Fruit fly (Drosophila melanogaster) whole organism, embryonic: ENCODE measurements around the gene Blm.

Experiments
- Bteb2 ChIP-seq: fragments of 200-800 bp; sonication (Bioruptor generic); optimal IDR thresholded peaks from 2 replicates; lab custom pipeline; 2016; ENCODE audit warnings: missing biosample characterization, missing genetic modification characterization
- CG10209 ChIP-seq: fragments of 200-800 bp; sonication (Bioruptor generic); optimal IDR thresholded peaks from 3 replicates; lab custom pipeline; 2017; ENCODE audit warnings: missing biosample characterization, mild to moderate bottlenecking, missing genetic modification characterization, missing genetic modification reagents
- CG11093 ChIP-seq: fragments of 200-800 bp; sonication (Bioruptor generic); IDR thresholded peaks from 3 replicates; pipeline ENCODE4 v1.3.6; 2022; ENCODE audit warnings: missing biosample characterization, missing genetic modification characterization
- CG11696 ChIP-seq: fragments of 200-800 bp; sonication (Bioruptor generic); IDR thresholded peaks from 2 replicates; pipeline ENCODE4 v1.3.6; 2022; ENCODE audit warnings: missing biosample characterization, missing genetic modification characterization
- CG12071 ChIP-seq: fragments of 200-800 bp; sonication (Bioruptor generic); optimal IDR thresholded peaks from 3 replicates; lab custom pipeline; 2018; ENCODE audit warnings: missing biosample characterization, mild to moderate bottlenecking, missing genetic modification characterization
- CG13424 ChIP-seq: fragments of 200-800 bp; sonication (Bioruptor generic); optimal IDR thresholded peaks from 2 replicates; lab custom pipeline; 2019; ENCODE audit warnings: missing biosample characterization, mild to moderate bottlenecking, missing genetic modification characterization, moderate library complexity
- CG15073 ChIP-seq: fragments of 200-800 bp; sonication (Bioruptor generic); optimal IDR thresholded peaks from 2 replicates; lab custom pipeline; 2016; ENCODE audit warnings: missing biosample characterization, missing genetic modification characterization
- CG1529 ChIP-seq: fragments of 200-800 bp; sonication (Bioruptor generic); optimal IDR thresholded peaks from 3 replicates; lab custom pipeline; 2018; ENCODE audit warnings: missing biosample characterization, missing genetic modification characterization
- CG15479 ChIP-seq: fragments of 200-800 bp; sonication (Bioruptor generic); optimal IDR thresholded peaks from 3 replicates; lab custom pipeline; 2019; ENCODE audit warnings: missing biosample characterization, mild to moderate bottlenecking, missing genetic modification characterization, moderate library complexity
- CG1603 ChIP-seq: fragments of 200-800 bp; sonication (Bioruptor generic); optimal IDR thresholded peaks from 2 replicates; lab custom pipeline; 2019; ENCODE audit warnings: missing biosample characterization, mild to moderate bottlenecking, missing genetic modification characterization, moderate library complexity
- CG16863 ChIP-seq: fragments of 200-800 bp; sonication (Bioruptor generic); optimal IDR thresholded peaks from 3 replicates; lab custom pipeline; 2016; ENCODE audit warnings: missing biosample characterization, missing genetic modification characterization
- CG17829 ChIP-seq: fragments of 200-800 bp; optimal IDR thresholded peaks from 2 replicates; lab custom pipeline; 2019; ENCODE audit warnings: missing biosample characterization, mild to moderate bottlenecking, missing genetic modification characterization, moderate library complexity
- CG18011 ChIP-seq: fragments of 200-800 bp; sonication (Bioruptor generic); optimal IDR thresholded peaks from 2 replicates; lab custom pipeline; 2017; ENCODE audit warnings: missing biosample characterization, missing genetic modification characterization, mild to moderate bottlenecking, moderate library complexity, missing genotype
- CG31224 ChIP-seq: fragments of 200-800 bp; sonication (Bioruptor generic); IDR thresholded peaks from 2 replicates; pipeline ENCODE4 v1.3.6; 2022; ENCODE audit warnings: missing biosample characterization, missing genetic modification characterization
- CG31365 ChIP-seq: fragments of 200-800 bp; sonication (Bioruptor generic); optimal IDR thresholded peaks from 2 replicates; lab custom pipeline; 2018; ENCODE audit warnings: missing biosample characterization, mild to moderate bottlenecking, missing genetic modification characterization
- CG33557 ChIP-seq: fragments of 200-800 bp; sonication (Bioruptor generic); optimal IDR thresholded peaks from 2 replicates; lab custom pipeline; 2019; ENCODE audit warnings: missing biosample characterization, mild to moderate bottlenecking, missing genetic modification characterization, moderate library complexity
- CG34224 ChIP-seq: fragments of 200-800 bp; sonication (Bioruptor generic); IDR thresholded peaks from 3 replicates; pipeline ENCODE4 v1.3.6; 2022; ENCODE audit warnings: missing biosample characterization, missing genetic modification characterization; ENCODE audit not compliant: partially characterized antibody
- CG6813 ChIP-seq: fragments of 200-800 bp; sonication (Bioruptor generic); optimal IDR thresholded peaks from 2 replicates; lab custom pipeline; 2017; ENCODE audit warnings: missing biosample characterization, missing genetic modification characterization, mild to moderate bottlenecking, moderate library complexity, missing genetic modification reagents
- CG7963 ChIP-seq: fragments of 200-800 bp; sonication (Bioruptor generic); IDR thresholded peaks from 3 replicates; pipeline ENCODE4 v1.3.6; 2022; ENCODE audit warnings: missing biosample characterization, missing genetic modification characterization; ENCODE audit not compliant: partially characterized antibody
- CG9215 ChIP-seq: fragments of 200-800 bp; sonication (Bioruptor generic); IDR thresholded peaks from 2 replicates; pipeline ENCODE4 v1.3.6; 2022; ENCODE audit warnings: missing biosample characterization, missing genetic modification characterization
- CG9876 ChIP-seq: fragments of 200-800 bp; sonication (Bioruptor generic); optimal IDR thresholded peaks from 2 replicates; lab custom pipeline; 2016; ENCODE audit warnings: missing biosample characterization, missing genetic modification characterization
- Dek ChIP-seq: fragments of 200-800 bp; sonication (Bioruptor generic); optimal IDR thresholded peaks from 3 replicates; lab custom pipeline; 2019; ENCODE audit warnings: missing biosample characterization, mild to moderate bottlenecking, missing genetic modification characterization, moderate library complexity
- Dip3 ChIP-seq: fragments of 200-800 bp; sonication (Bioruptor generic); optimal IDR thresholded peaks from 3 replicates; lab custom pipeline; 2016; ENCODE audit warnings: missing biosample characterization, missing genetic modification characterization
- Fer1 ChIP-seq: fragments of 200-800 bp; sonication (Bioruptor generic); optimal IDR thresholded peaks from 2 replicates; lab custom pipeline; 2017; ENCODE audit warnings: missing biosample characterization, mild to moderate bottlenecking, missing genetic modification characterization
- Fer2 ChIP-seq: fragments of 200-800 bp; sonication (Bioruptor generic); optimal IDR thresholded peaks from 2 replicates; lab custom pipeline; 2018; ENCODE audit warnings: missing biosample characterization, mild to moderate bottlenecking, missing genetic modification characterization, moderate library complexity
- Jarid2 ChIP-seq: fragments of 200-800 bp; sonication (Bioruptor generic); optimal IDR thresholded peaks from 3 replicates; lab custom pipeline; 2017; ENCODE audit warnings: mild to moderate bottlenecking, missing biosample characterization, missing genetic modification reagents, missing genetic modification characterization
- Mes4 ChIP-seq: fragments of 200-800 bp; sonication (Bioruptor generic); optimal IDR thresholded peaks from 2 replicates; lab custom pipeline; 2016; ENCODE audit warnings: missing biosample characterization, missing genetic modification characterization
- Poxn ChIP-seq: fragments of 200-800 bp; sonication (Bioruptor generic); IDR thresholded peaks from 2 replicates; pipeline ENCODE4 v1.3.6; 2022; ENCODE audit warnings: missing biosample characterization, missing genetic modification characterization
- ab ChIP-seq: fragments of 200-800 bp; sonication (Bioruptor generic); optimal IDR thresholded peaks from 2 replicates; lab custom pipeline; 2016; ENCODE audit warnings: missing biosample characterization, missing genetic modification characterization
- ap ChIP-seq: fragments of 200-800 bp; sonication (Bioruptor generic); IDR thresholded peaks from 2 replicates; pipeline ENCODE4 v1.3.6; 2022; ENCODE audit warnings: missing biosample characterization, missing genetic modification characterization
- ci ChIP-seq: fragments of 200-800 bp; sonication (Bioruptor generic); IDR thresholded peaks from 3 replicates; pipeline ENCODE4 v1.3.6; 2022; ENCODE audit warnings: missing biosample characterization, missing genetic modification characterization
- dimm ChIP-seq: fragments of 200-800 bp; sonication (Bioruptor generic); IDR thresholded peaks from 2 replicates; pipeline ENCODE4 v1.3.6; 2022; ENCODE audit warnings: missing biosample characterization, missing genetic modification characterization
- dmrt11E ChIP-seq: fragments of 200-800 bp; sonication (Bioruptor generic); optimal IDR thresholded peaks from 3 replicates; lab custom pipeline; 2018; ENCODE audit warnings: missing biosample characterization, mild to moderate bottlenecking, missing genetic modification characterization, moderate library complexity
- en ChIP-seq: fragments of 200-800 bp; sonication (Bioruptor generic); optimal IDR thresholded peaks from 2 replicates; lab custom pipeline; 2016; ENCODE audit warnings: missing biosample characterization, missing genetic modification characterization
- eyg ChIP-seq: fragments of 200-800 bp; sonication (Bioruptor generic); optimal IDR thresholded peaks from 3 replicates; lab custom pipeline; 2016; ENCODE audit warnings: missing biosample characterization, missing genetic modification characterization
- fd102C ChIP-seq: fragments of 200-800 bp; sonication (Bioruptor generic); optimal IDR thresholded peaks from 2 replicates; lab custom pipeline; 2018; ENCODE audit warnings: missing biosample characterization, mild to moderate bottlenecking, missing genetic modification characterization, moderate library complexity
- fd3F ChIP-seq: fragments of 200-800 bp; sonication (Bioruptor generic); optimal IDR thresholded peaks from 2 replicates; lab custom pipeline; 2018; ENCODE audit warnings: missing biosample characterization, mild to moderate bottlenecking, missing genetic modification characterization, moderate library complexity
- fu2 ChIP-seq: fragments of 200-800 bp; sonication (Bioruptor generic); optimal IDR thresholded peaks from 2 replicates; lab custom pipeline; 2016; ENCODE audit warnings: missing biosample characterization, missing genetic modification characterization
- gro ChIP-seq: fragments of 200-800 bp; sonication (Bioruptor generic); optimal IDR thresholded peaks from 2 replicates; lab custom pipeline; 2016; ENCODE audit warnings: missing biosample characterization, missing genetic modification characterization
- gsb ChIP-seq: fragments of 200-800 bp; sonication (Bioruptor generic); IDR thresholded peaks from 2 replicates; pipeline ENCODE4 v1.3.6; 2022; ENCODE audit warnings: missing biosample characterization, missing genetic modification characterization
- lilli ChIP-seq: fragments of 200-800 bp; sonication (Bioruptor generic); optimal IDR thresholded peaks from 3 replicates; lab custom pipeline; 2016; ENCODE audit warnings: missing biosample characterization, missing genetic modification characterization
- mirr ChIP-seq: fragments of 200-800 bp; sonication (Bioruptor generic); optimal IDR thresholded peaks from 3 replicates; lab custom pipeline; 2018; ENCODE audit warnings: missing biosample characterization, mild to moderate bottlenecking, missing genetic modification characterization
- nau ChIP-seq: fragments of 200-800 bp; sonication (Bioruptor generic); optimal IDR thresholded peaks from 3 replicates; lab custom pipeline; 2017; ENCODE audit warnings: missing biosample characterization, mild to moderate bottlenecking, missing genetic modification characterization, missing genetic modification reagents
- nom ChIP-seq: fragments of 200-800 bp; sonication (Bioruptor generic); optimal IDR thresholded peaks from 2 replicates; lab custom pipeline; 2017; ENCODE audit warnings: missing biosample characterization, missing genetic modification characterization, mild to moderate bottlenecking, moderate library complexity, missing genetic modification reagents
- pum ChIP-seq: fragments of 200-800 bp; sonication (Bioruptor generic); optimal IDR thresholded peaks from 2 replicates; lab custom pipeline; 2016; ENCODE audit warnings: missing biosample characterization, missing genetic modification characterization
- schlank ChIP-seq: fragments of 200-800 bp; sonication (Bioruptor generic); optimal IDR thresholded peaks from 2 replicates; lab custom pipeline; 2018; ENCODE audit warnings: missing biosample characterization, mild to moderate bottlenecking, missing genetic modification characterization
- slp2 ChIP-seq: fragments of 200-800 bp; sonication (Bioruptor generic); optimal IDR thresholded peaks from 2 replicates; lab custom pipeline; 2016; ENCODE audit warnings: missing biosample characterization, missing genetic modification characterization
- tx ChIP-seq: fragments of 200-800 bp; sonication (Bioruptor generic); optimal IDR thresholded peaks from 2 replicates; lab custom pipeline; 2016; ENCODE audit warnings: missing biosample characterization, missing genetic modification characterization
- vfl ChIP-seq: fragments of 200-800 bp; sonication (Bioruptor generic); optimal IDR thresholded peaks from 2 replicates; lab custom pipeline; 2016; ENCODE audit warnings: missing biosample characterization, missing genetic modification characterization
- zen2 ChIP-seq: fragments of 200-800 bp; sonication (Bioruptor generic); IDR thresholded peaks from 3 replicates; pipeline ENCODE4 v1.3.6; 2022; ENCODE audit warnings: missing biosample characterization, missing genetic modification characterization; ENCODE audit not compliant: partially characterized antibody

The Blm gene

DNA sequence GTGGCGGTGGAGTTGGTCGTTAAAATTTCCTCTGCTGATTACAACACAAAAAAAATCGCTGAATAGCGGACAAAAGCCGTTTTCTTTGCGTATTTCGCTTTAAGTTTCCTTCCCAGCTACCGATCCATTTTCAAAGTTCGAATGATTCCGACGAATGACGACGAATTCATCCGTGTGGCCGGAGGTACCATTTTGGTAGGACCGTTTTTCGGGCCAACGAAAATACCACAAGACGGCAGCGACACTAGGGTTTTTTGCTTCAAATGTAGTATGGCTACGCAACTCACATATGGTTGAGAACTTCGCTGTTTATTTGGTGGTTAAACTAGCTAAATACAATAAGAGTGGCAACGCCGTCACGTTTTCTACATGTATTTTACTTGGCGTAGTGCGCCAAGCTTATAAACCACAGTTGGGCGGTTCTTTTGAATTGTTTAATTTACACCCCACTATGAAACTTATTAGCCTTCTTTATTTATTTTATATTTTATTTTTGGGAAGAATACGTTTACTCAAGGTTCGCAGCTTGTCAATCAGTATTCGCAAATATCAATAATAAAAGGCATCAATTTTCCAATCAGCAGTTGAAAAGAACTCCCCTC is 22.8 kb upstream of the Blm start, which contains the start of gene Lk6:
Lk6 (minus strand) TSS at position 179 of the 602 bp plus-strand sequence.
- no peak for TF ChIP-seq ci (GFP tag; lab: Robert Waterston, UW)
- TF ChIP-seq CG18011 (GFP tag; lab: Kevin White, UChicago) = no peak
- no peak for TF ChIP-seq CG11696 (GFP tag; lab: Robert Waterston, UW)
- peak; percentile 70 for TF ChIP-seq CG31365
- no peak for TF ChIP-seq ab (GFP tag; lab: Kevin White, UChicago)
- TF ChIP-seq CG7963 (GFP tag; lab: Robert Waterston, UW) = no peak
- TF ChIP-seq Jarid2 (GFP tag; lab: Kevin White, UChicago) = peak; percentile 91
- TF ChIP-seq eyg (GFP tag; lab: Kevin White, UChicago) = no peak
- TF ChIP-seq CG1529 (GFP tag; lab: Kevin White, UChicago) = no peak
- peak; percentile 13 for TF ChIP-seq CG10209 (GFP tag; lab: Kevin White, UChicago)
- TF ChIP-seq CG9215 (GFP tag; lab: Robert Waterston, UW) = no peak
- peak; percentile 74 for TF ChIP-seq CG17829 (tag; lab: Kevin White, UChicago)
- TF ChIP-seq slp2 = no peak
- TF ChIP-seq Bteb2 (GFP tag; lab: Kevin White, UChicago) = peak; percentile 25
- no peak for TF ChIP-seq Poxn (GFP tag; lab: Robert Waterston, UW)
- no peak for TF ChIP-seq tx (GFP tag; lab: Kevin White, UChicago)
- no peak for TF ChIP-seq CG11093 (GFP tag; lab: Robert Waterston, UW)
- peak; percentile 63 for TF ChIP-seq nau (GFP tag; lab: Kevin White, UChicago)
- peak; percentile 70 for TF ChIP-seq CG12071
- peak; percentile 83 for TF ChIP-seq gro (GFP tag; lab: Kevin White, UChicago)
- TF ChIP-seq nom (GFP tag; lab: Kevin White, UChicago) = peak; percentile 90
- no peak for TF ChIP-seq CG31224
- TF ChIP-seq gsb (GFP tag; lab: Robert Waterston, UW) = no peak
- TF ChIP-seq pum (GFP tag; lab: Kevin White, UChicago) = peak; percentile 3
- no peak for TF ChIP-seq fd3F
- peak; percentile 79 for TF ChIP-seq Dek
- peak; percentile 28 for TF ChIP-seq CG33557
- TF ChIP-seq Fer1 (GFP tag; lab: Kevin White, UChicago) = peak; percentile 82
- TF ChIP-seq CG34224 (GFP tag; lab: Robert Waterston, UW) = no peak
- TF ChIP-seq dimm = no peak
- TF ChIP-seq Mes4 = no peak
- no peak for TF ChIP-seq zen2
- TF ChIP-seq lilli (GFP tag; lab: Kevin White, UChicago) = peak; percentile 17
- peak; percentile 20 for TF ChIP-seq dmrt11E
- no peak for TF ChIP-seq CG15073 (GFP tag; lab: Kevin White, UChicago)
- TF ChIP-seq Dip3 (GFP tag; lab: Kevin White, UChicago) = peak; percentile 33
- peak; percentile 25 for TF ChIP-seq vfl (GFP tag; lab: Kevin White, UChicago)
- TF ChIP-seq Fer2 (tag; lab: Kevin White, UChicago) = no peak
- peak; percentile 6 for TF ChIP-seq CG9876 (GFP tag; lab: Kevin White, UChicago)
- peak; percentile 4 for TF ChIP-seq fu2 (GFP tag; lab: Kevin White, UChicago)
- TF ChIP-seq schlank (tag; lab: Kevin White, UChicago) = no peak
- TF ChIP-seq en (GFP tag; lab: Kevin White, UChicago) = no peak
- TF ChIP-seq ap = no peak
- peak; percentile 14 for TF ChIP-seq fd102C (GFP tag; lab: Kevin White, UChicago)
- TF ChIP-seq mirr (GFP tag; lab: Kevin White, UChicago) = peak; percentile 76
- TF ChIP-seq CG6813 (GFP tag; lab: Kevin White, UChicago) = peak; percentile 34
- TF ChIP-seq CG13424 (tag; lab: Kevin White, UChicago) = peak; percentile 49
- peak; percentile 17 for TF ChIP-seq CG15479 (GFP tag; lab: Kevin White, UChicago)
- peak; percentile 9 for TF ChIP-seq CG16863 (GFP tag; lab: Kevin White, UChicago)
- peak; percentile 92 for TF ChIP-seq CG1603 (tag; lab: Kevin White, UChicago)
